Fruit fly (Drosophila melanogaster) whole organism, wandering third instar larva: ENCODE data around the gene CG9674.

ENCODE experiments used
- CG9705 ChIP-seq: fragments of 200-800 bp; sonication (Bioruptor generic); optimal IDR thresholded peaks from 2 replicates; lab custom pipeline; 2018; ENCODE audit warnings: missing biosample characterization, mild to moderate bottlenecking, missing genetic modification characterization
- CrebA ChIP-seq: fragments of 200-800 bp; sonication (Bioruptor generic); optimal IDR thresholded peaks from 2 replicates; lab custom pipeline; 2016; ENCODE audit warnings: missing biosample characterization, mild to moderate bottlenecking, missing genetic modification characterization, borderline replicate concordance
- psq ChIP-seq: fragments of 200-800 bp; sonication (Bioruptor generic); optimal IDR thresholded peaks from 3 replicates; lab custom pipeline; 2017; ENCODE audit warnings: missing biosample characterization, mild to moderate bottlenecking, missing genetic modification characterization, moderate library complexity

DNA sequence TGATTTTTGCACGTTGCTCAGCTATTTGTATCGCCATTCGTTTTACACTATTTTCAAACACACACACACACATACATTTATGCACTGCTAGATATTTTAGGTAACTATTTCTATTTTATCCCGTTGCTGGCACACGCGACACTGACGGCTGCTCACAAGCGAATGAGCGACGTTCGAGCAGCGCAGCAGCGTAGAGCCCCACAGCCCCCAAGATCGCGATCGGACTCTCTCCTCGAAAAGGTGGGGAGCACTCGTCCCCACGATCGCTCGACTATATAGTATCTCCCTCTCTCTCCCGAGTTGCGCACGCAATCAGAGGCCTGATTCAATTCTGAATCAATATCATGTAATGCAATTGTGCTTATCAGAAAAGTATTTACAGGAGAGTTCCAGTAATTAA, 7.5 kb downstream of the CG9674 start:
- TF ChIP-seq CG9705 = no peak
- TF ChIP-seq CrebA (GFP tag; lab: Kevin White, UChicago) = no peak
- no peak for TF ChIP-seq psq (GFP tag; lab: Kevin White, UChicago)
